Worm (Caenorhabditis elegans) whole organism, L1 larva: ENCODE measurements around the gene srg-3.

Experiments
- C16A3.4 ChIP-seq: fragments of 150-350 bp; optimal IDR thresholded peaks from 2 replicates; lab custom pipeline; 2014; ENCODE audit warnings: missing biosample characterization, missing genetic modification characterization
- F16B12.6 ChIP-seq: fragments of 150-350 bp; optimal IDR thresholded peaks from 2 replicates; lab custom pipeline; 2014; ENCODE audit warnings: missing biosample characterization, missing genetic modification characterization
- Y116A8C.19 ChIP-seq: sonication (generic microtip); optimal IDR thresholded peaks from 2 replicates; lab custom pipeline; 2016; ENCODE audit warnings: missing compliant biosample characterization, missing genetic modification characterization, borderline replicate concordance
- aha-1 ChIP-seq: fragments of 150-350 bp; optimal IDR thresholded peaks from 2 replicates; lab custom pipeline; 2014; ENCODE audit warnings: missing biosample characterization, missing genetic modification characterization
- aly-2 ChIP-seq: fragments of 150-350 bp; optimal IDR thresholded peaks from 2 replicates; lab custom pipeline; 2014; ENCODE audit warnings: missing biosample characterization, missing genetic modification characterization
- ceh-82 ChIP-seq, 3 experiments: fragments of 150-350 bp in 1 of 3; sonication (generic microtip) in 2 of 3; optimal IDR thresholded peaks; 2 replicates each; lab custom pipeline; 2014 to 2017; ENCODE audit warnings: missing biosample characterization in 3 of 3, missing genetic modification characterization in 3 of 3
- ceh-88 ChIP-seq: fragments of 200-800 bp; sonication (Bioruptor generic); IDR thresholded peaks from 2 replicates; pipeline ENCODE4 v1.3.6; 2022; ENCODE audit warnings: missing genetic modification characterization, missing compliant biosample characterization
- dpl-1 ChIP-seq, 3 experiments: fragments of 150-350 bp in 2 of 3; sonication (generic microtip) in 1 of 3; optimal IDR thresholded peaks; 2 replicates each; lab custom pipeline; 2014 to 2017; ENCODE audit warnings: missing biosample characterization in 3 of 3, missing genetic modification characterization in 3 of 3, missing genetic modification reagents in 3 of 3
- dsc-1 ChIP-seq: sonication (generic microtip); optimal IDR thresholded peaks from 2 replicates; lab custom pipeline; 2016; ENCODE audit warnings: mild to moderate bottlenecking, missing genetic modification characterization, missing compliant biosample characterization
- efl-1 ChIP-seq, 4 experiments: fragments of 150-350 bp; optimal IDR thresholded peaks in 3 of 4; peaks in 1 of 4; 1 replicate in 1 of 4; 2 replicates in 3 of 4; lab custom pipeline; 2014; ENCODE audit warnings: missing biosample characterization in 2 of 4, missing genetic modification characterization in 2 of 4, missing genetic modification reagents in 2 of 4
- elt-2 ChIP-seq: sonication (generic microtip); optimal IDR thresholded peaks from 2 replicates; lab custom pipeline; 2016; ENCODE audit warnings: missing genetic modification characterization, mild to moderate bottlenecking, inconsistent platforms, missing compliant biosample characterization, missing genetic modification reagents
- fkh-10 ChIP-seq: sonication (generic microtip); optimal IDR thresholded peaks from 2 replicates; lab custom pipeline; 2017; ENCODE audit warnings: missing biosample characterization, missing genetic modification reagents, missing genetic modification characterization
- fkh-8 ChIP-seq: sonication (generic microtip); optimal IDR thresholded peaks from 2 replicates; lab custom pipeline; 2016; ENCODE audit warnings: mild to moderate bottlenecking, missing genetic modification characterization, missing compliant biosample characterization
- hpl-2 ChIP-seq: fragments of 150-350 bp; optimal IDR thresholded peaks from 2 replicates; lab custom pipeline; 2014; ENCODE audit warnings: missing biosample characterization, missing genetic modification reagents, missing genetic modification characterization
- jun-1 ChIP-seq: fragments of 150-350 bp; optimal IDR thresholded peaks from 2 replicates; lab custom pipeline; 2014; ENCODE audit warnings: missing biosample characterization, missing genetic modification reagents, missing genetic modification characterization
- lin-13 ChIP-seq: fragments of 150-350 bp; optimal IDR thresholded peaks from 2 replicates; lab custom pipeline; 2014; ENCODE audit warnings: missing biosample characterization, missing genetic modification reagents, missing genetic modification characterization
- lin-14 ChIP-seq: fragments of 200-800 bp; sonication (Bioruptor generic); optimal IDR thresholded peaks from 2 replicates; lab custom pipeline; 2018; ENCODE audit warnings: mild to moderate bottlenecking, missing genetic modification characterization, moderate library complexity, missing compliant biosample characterization
- lin-35 ChIP-seq, 2 experiments: fragments of 150-350 bp; optimal IDR thresholded peaks; 2 replicates each; lab custom pipeline; 2014; ENCODE audit warnings: missing biosample characterization in 2 of 2, missing genetic modification characterization in 2 of 2, missing genetic modification reagents in 2 of 2
- lin-39 ChIP-seq: fragments of 150-350 bp; optimal IDR thresholded peaks from 2 replicates; lab custom pipeline; 2014; ENCODE audit warnings: missing biosample characterization, missing genetic modification reagents, missing genetic modification characterization
- lir-3 ChIP-seq: sonication (generic microtip); optimal IDR thresholded peaks from 2 replicates; lab custom pipeline; 2016; ENCODE audit warnings: mild to moderate bottlenecking, missing genetic modification characterization, moderate library complexity, missing compliant biosample characterization; ENCODE audit not compliant: poor library complexity
- lsy-2 ChIP-seq, 2 experiments: fragments of 150-350 bp; optimal IDR thresholded peaks; 2 replicates each; lab custom pipeline; 2014; ENCODE audit warnings: missing biosample characterization in 2 of 2, missing genetic modification characterization in 2 of 2
- mab-9 ChIP-seq: fragments of 200-800 bp; sonication (Bioruptor generic); IDR thresholded peaks from 2 replicates; pipeline ENCODE4 v1.3.6; 2022; ENCODE audit warnings: missing genetic modification reagents, missing genetic modification characterization, missing compliant biosample characterization
- mef-2 ChIP-seq: fragments of 150-350 bp; optimal IDR thresholded peaks from 2 replicates; lab custom pipeline; 2014; ENCODE audit warnings: missing biosample characterization, missing genetic modification characterization
- nhr-19 ChIP-seq: fragments of 200-800 bp; sonication (Bioruptor generic); conservative IDR thresholded peaks from 2 replicates; pipeline ENCODE4 v1.3.6; 2022; ENCODE audit warnings: missing genetic modification characterization, missing compliant biosample characterization
- nhr-237 ChIP-seq: fragments of 150-350 bp; optimal IDR thresholded peaks from 2 replicates; lab custom pipeline; 2014; ENCODE audit warnings: missing biosample characterization, missing genetic modification characterization
- nhr-28 ChIP-seq: fragments of 150-350 bp; optimal IDR thresholded peaks from 2 replicates; lab custom pipeline; 2014; ENCODE audit warnings: missing biosample characterization, missing genetic modification characterization
- nhr-76 ChIP-seq: sonication (generic microtip); optimal IDR thresholded peaks from 2 replicates; lab custom pipeline; 2017; ENCODE audit warnings: missing biosample characterization, missing genetic modification characterization
- nhr-77 ChIP-seq: fragments of 150-350 bp; optimal IDR thresholded peaks from 2 replicates; lab custom pipeline; 2014; ENCODE audit warnings: missing biosample characterization, missing genetic modification characterization
- nhr-84 ChIP-seq: sonication (generic microtip); optimal IDR thresholded peaks from 2 replicates; lab custom pipeline; 2017; ENCODE audit warnings: missing biosample characterization, missing genetic modification characterization
- nhr-85 ChIP-seq: sonication (generic microtip); peaks from one replicate; lab custom pipeline; 2016; ENCODE audit warnings: missing genetic modification characterization, inconsistent platforms, missing compliant biosample characterization
- nhr-90 ChIP-seq: sonication (generic microtip); optimal IDR thresholded peaks from 2 replicates; lab custom pipeline; 2016; ENCODE audit warnings: mild to moderate bottlenecking, missing genetic modification characterization, missing compliant biosample characterization; ENCODE audit not compliant: poor library complexity
- pqm-1 ChIP-seq: sonication (generic microtip); optimal IDR thresholded peaks from 3 replicates; lab custom pipeline; 2017; ENCODE audit warnings: missing biosample characterization, missing genetic modification characterization
- rnt-1 ChIP-seq: sonication (generic microtip); optimal IDR thresholded peaks from 2 replicates; lab custom pipeline; 2016; ENCODE audit warnings: mild to moderate bottlenecking, missing genetic modification characterization, moderate library complexity, missing compliant biosample characterization
- skn-1 ChIP-seq: fragments of 150-350 bp; optimal IDR thresholded peaks from 2 replicates; lab custom pipeline; 2014; ENCODE audit warnings: missing biosample characterization, missing genetic modification characterization
- sptf-1 ChIP-seq: fragments of 150-350 bp; optimal IDR thresholded peaks from 2 replicates; lab custom pipeline; 2014; ENCODE audit warnings: missing biosample characterization, missing genetic modification characterization
- sup-37 ChIP-seq: fragments of 200-800 bp; sonication (Bioruptor generic); optimal IDR thresholded peaks from 2 replicates; lab custom pipeline; 2018; ENCODE audit warnings: mild to moderate bottlenecking, missing genetic modification characterization, missing compliant biosample characterization
- swsn-7 ChIP-seq: sonication (generic microtip); optimal IDR thresholded peaks from 2 replicates; lab custom pipeline; 2016; ENCODE audit warnings: missing genetic modification characterization, missing compliant biosample characterization
- tbx-2 ChIP-seq: sonication (generic microtip); optimal IDR thresholded peaks from 2 replicates; lab custom pipeline; 2016; ENCODE audit warnings: missing genetic modification characterization, missing compliant biosample characterization
- tlp-1 ChIP-seq: fragments of 150-350 bp; optimal IDR thresholded peaks from 2 replicates; lab custom pipeline; 2014; ENCODE audit warnings: missing biosample characterization, missing genetic modification characterization
- unc-130 ChIP-seq: fragments of 150-350 bp; optimal IDR thresholded peaks from 2 replicates; lab custom pipeline; 2017; ENCODE audit warnings: missing biosample characterization, missing genetic modification characterization, inconsistent platforms
- xbp-1 ChIP-seq: sonication (generic microtip); optimal IDR thresholded peaks from 2 replicates; lab custom pipeline; 2016; ENCODE audit warnings: missing genetic modification characterization, missing compliant biosample characterization

The srg-3 gene

DNA sequence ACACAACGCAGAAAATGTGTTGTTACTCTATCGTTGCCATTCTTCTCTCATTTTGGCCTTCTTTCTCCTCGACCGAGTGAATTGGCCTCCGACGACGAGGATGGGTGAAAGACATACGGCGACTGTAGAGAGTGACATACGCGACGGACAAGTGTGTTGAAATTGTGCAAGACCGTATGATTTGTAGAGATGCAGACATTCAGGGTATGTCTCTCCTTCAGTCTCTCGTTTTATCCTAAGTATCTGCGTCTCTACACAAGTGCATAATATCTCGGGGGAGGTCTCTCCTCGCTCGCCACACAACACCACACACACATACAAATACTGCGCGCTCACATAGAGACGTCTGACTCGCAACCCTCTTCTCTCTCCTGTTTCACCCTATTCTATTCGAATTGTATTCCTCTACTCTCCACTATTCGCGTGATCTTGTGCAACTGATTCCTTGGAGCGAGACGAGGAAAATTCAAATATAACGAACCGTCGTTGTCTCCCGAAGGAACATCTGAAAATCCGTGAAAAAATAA is 10.0 kb upstream of the srg-3 start, which contains the start of gene hmg-1.2 (continued):
- peak; percentile 71; the same call in 1 of the 2 replicates for TF ChIP-seq ceh-88 (GFP tag; lab: Robert Waterston, UW)
- peak; percentile 41 to 54 (median 52) for TF ChIP-seq dpl-1 (GFP tag; optimal IDR thresholded peaks at IDR 0.05; lab: Kevin White, UChicago)
- TF ChIP-seq Y116A8C.19, result no peak
- TF ChIP-seq fkh-8 (tag; lab: Kevin White, UChicago), result peak; percentile 85
- TF ChIP-seq efl-1 (optimal IDR thresholded peaks at IDR 0.05; lab: Kevin White, UChicago), result peak; percentile 86 to 98
- peak; percentile 50 to 96 for TF ChIP-seq efl-1 (GFP tag; optimal IDR thresholded peaks at IDR 0.05 in 1 of 2; lab: Kevin White, UChicago)
- no peak for TF ChIP-seq nhr-237 (tag; lab: Kevin White, UChicago)
- TF ChIP-seq ceh-82 (tag; optimal IDR thresholded peaks at IDR 0.05; lab: Kevin White, UChicago), result peak; percentile 50 to 84 (median 62)
- TF ChIP-seq lin-13 (GFP tag; lab: Kevin White, UChicago), result peak; percentile 72
- peak; percentile 59 for TF ChIP-seq aly-2 (tag; lab: Kevin White, UChicago)
- TF ChIP-seq nhr-28 (tag; lab: Kevin White, UChicago), result no peak
- peak; percentile 74 to 79 for TF ChIP-seq lin-35 (GFP tag; optimal IDR thresholded peaks at IDR 0.05; lab: Kevin White, UChicago)
- peak; percentile 68 for TF ChIP-seq nhr-77 (tag; lab: Kevin White, UChicago)
- TF ChIP-seq F16B12.6 (tag; lab: Kevin White, UChicago), result no peak
- TF ChIP-seq lsy-2 (tag; optimal IDR thresholded peaks at IDR 0.05; lab: Kevin White, UChicago), result peak; percentile 79 to 81
- peak; percentile 58 for TF ChIP-seq lir-3 (tag; lab: Kevin White, UChicago)
- peak; percentile 69 for TF ChIP-seq nhr-90
- peak; percentile 94 for TF ChIP-seq lin-14
- no peak for TF ChIP-seq sptf-1 (tag; lab: Kevin White, UChicago)
- peak; percentile 88 for TF ChIP-seq tbx-2 (tag; lab: Kevin White, UChicago)
- peak; percentile 84 for TF ChIP-seq dsc-1 (tag; lab: Kevin White, UChicago)
- no peak for TF ChIP-seq nhr-84 (tag; lab: Kevin White, UChicago)
- TF ChIP-seq tlp-1, result no peak
- TF ChIP-seq sup-37 (GFP tag; lab: Kevin White, UChicago), result peak; percentile 46
- peak; percentile 66 for TF ChIP-seq unc-130 (tag; lab: Kevin White, UChicago)
- TF ChIP-seq elt-2 (tag; lab: Kevin White, UChicago), result peak; percentile 68
- TF ChIP-seq nhr-19 (GFP tag; lab: Robert Waterston, UW), result peak; percentile 89
- TF ChIP-seq xbp-1 (tag; lab: Kevin White, UChicago), result peak; percentile 77
- TF ChIP-seq skn-1 (tag; lab: Kevin White, UChicago), result no peak
- TF ChIP-seq rnt-1 (tag; lab: Kevin White, UChicago), result peak; percentile 73
- peak; percentile 76 for TF ChIP-seq jun-1
- peak; percentile 28 for TF ChIP-seq mef-2 (tag; lab: Kevin White, UChicago)
- peak; percentile 56 for TF ChIP-seq fkh-10 (GFP tag; lab: Kevin White, UChicago)
- no peak for TF ChIP-seq nhr-76
- no peak for TF ChIP-seq pqm-1 (tag; lab: Kevin White, UChicago)
- no peak for TF ChIP-seq aha-1
- 0 out of 2 replicates have a peak, but pooled peaks have one; percentile 47 for TF ChIP-seq mab-9 (GFP tag; lab: Robert Waterston, UW)
- TF ChIP-seq swsn-7 (tag; lab: Kevin White, UChicago), result peak; percentile 92
- TF ChIP-seq hpl-2 (GFP tag; lab: Kevin White, UChicago), result peak; percentile 68
- TF ChIP-seq C16A3.4 (tag; lab: Kevin White, UChicago), result peak; percentile 74
- TF ChIP-seq lin-39 (tag; lab: Kevin White, UChicago), result no peak

DNA sequence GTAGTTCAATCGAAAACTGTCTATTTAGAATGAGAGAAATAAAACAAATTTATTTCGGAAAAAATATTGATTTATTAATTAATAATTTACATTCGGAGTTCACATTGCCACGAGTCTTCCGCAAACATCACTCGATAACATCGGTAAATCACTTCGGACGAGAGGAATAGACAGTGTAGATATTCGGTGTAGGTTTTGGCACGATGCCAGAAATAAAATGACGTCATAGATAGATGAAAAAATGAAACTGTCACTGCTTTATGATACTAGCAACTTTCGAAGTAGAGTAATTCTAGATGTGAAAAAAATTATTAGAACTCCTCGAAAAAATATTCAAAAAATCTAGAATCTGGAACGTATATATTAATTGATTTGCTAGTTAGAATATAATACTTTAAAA is 9.3 kb upstream of the srg-3 start:
- TF ChIP-seq lir-3 (tag; lab: Kevin White, UChicago) (no peak), lin-13 (GFP tag; lab: Kevin White, UChicago) (peak; percentile 19), rnt-1 (tag; lab: Kevin White, UChicago) (peak; percentile 6), nhr-85 (tag; lab: Kevin White, UChicago) (peak; percentile 76)
- TF ChIP-seq, all 84 proteins: peak for 3
